Fruit fly (Drosophila melanogaster) whole organism, wandering third instar larva: ENCODE measurements around the gene SdhCL.
A peak's percentile ranks its signal among the peaks of the same experiment; 100 is the strongest.

Experiments
- Abd-B ChIP-seq: fragments of >200 bp; optimal IDR thresholded peaks from 2 replicates; lab custom pipeline; 2017; ENCODE audit warnings: missing biosample characterization, missing genetic modification characterization
- CG32264 ChIP-seq: fragments of 200-800 bp; sonication (Bioruptor generic); optimal IDR thresholded peaks from 2 replicates; lab custom pipeline; 2016; ENCODE audit warnings: missing biosample characterization, missing genetic modification characterization
- CG9705 ChIP-seq: fragments of 200-800 bp; sonication (Bioruptor generic); optimal IDR thresholded peaks from 2 replicates; lab custom pipeline; 2018; ENCODE audit warnings: missing biosample characterization, mild to moderate bottlenecking, missing genetic modification characterization
- Dfd ChIP-seq: fragments of >200 bp; optimal IDR thresholded peaks from 2 replicates; lab custom pipeline; 2017; ENCODE audit warnings: missing biosample characterization, missing genetic modification characterization
- HLH106 ChIP-seq: fragments of 200-800 bp; optimal IDR thresholded peaks from 3 replicates; lab custom pipeline; 2019; ENCODE audit warnings: missing biosample characterization, mild to moderate bottlenecking, missing genetic modification characterization, moderate library complexity
- Hnf4 ChIP-seq: fragments of 200-800 bp; sonication (Bioruptor generic); optimal IDR thresholded peaks from 2 replicates; lab custom pipeline; 2016; ENCODE audit warnings: missing biosample characterization, mild to moderate bottlenecking, missing genetic modification characterization
- Hr78 ChIP-seq: fragments of >200 bp; optimal IDR thresholded peaks from 2 replicates; lab custom pipeline; 2017; ENCODE audit warnings: missing biosample characterization, missing genetic modification characterization
- Jra ChIP-seq: sonication (Bioruptor generic); optimal IDR thresholded peaks from 2 replicates; lab custom pipeline; 2016; ENCODE audit warnings: missing biosample characterization, missing genetic modification characterization
- Mio ChIP-seq: sonication (Bioruptor generic); optimal IDR thresholded peaks from 2 replicates; lab custom pipeline; 2016; ENCODE audit warnings: missing biosample characterization, missing genetic modification characterization
- N ChIP-seq: fragments of >200 bp; optimal IDR thresholded peaks from 2 replicates; lab custom pipeline; 2018; ENCODE audit warnings: missing biosample characterization, missing external identifiers, missing genetic modification characterization
- Rel ChIP-seq, 2 experiments: fragments of 200-800 bp; sonication (Bioruptor generic) in 1 of 2; optimal IDR thresholded peaks; 2 replicates in 1 of 2; 3 replicates in 1 of 2; lab custom pipeline; 2016 to 2019; ENCODE audit warnings: mild to moderate bottlenecking in 2 of 2, missing biosample characterization in 2 of 2, missing genetic modification characterization in 2 of 2, moderate library complexity in 1 of 2
- Sp1 ChIP-seq: fragments of 200-800 bp; sonication (Bioruptor generic); optimal IDR thresholded peaks from 3 replicates; lab custom pipeline; 2019; ENCODE audit warnings: missing biosample characterization, mild to moderate bottlenecking, missing genetic modification characterization, moderate library complexity
- br ChIP-seq: fragments of 200-800 bp; sonication (Bioruptor generic); optimal IDR thresholded peaks from 2 replicates; lab custom pipeline; 2016; ENCODE audit warnings: missing biosample characterization, missing genetic modification characterization
- brk ChIP-seq: fragments of 200-800 bp; sonication (Bioruptor generic); optimal IDR thresholded peaks from 2 replicates; lab custom pipeline; 2016; ENCODE audit warnings: missing biosample characterization, mild to moderate bottlenecking, missing genetic modification characterization
- dl ChIP-seq, 2 experiments: fragments of 175-275, 200-275 bp in 1 of 2; fragments of 200-275 bp in 1 of 2; sonication (Bioruptor generic); optimal IDR thresholded peaks; lab custom pipeline; 2018; ENCODE audit warnings: mild to moderate bottlenecking in 2 of 2, missing biosample characterization in 2 of 2, missing genetic modification characterization in 2 of 2, moderate library complexity in 2 of 2; ENCODE audit not compliant: partially characterized antibody in 2 of 2, insufficient read depth in 1 of 2
- dmrt93B ChIP-seq: fragments of 200-800 bp; sonication (Bioruptor generic); optimal IDR thresholded peaks from 2 replicates; lab custom pipeline; 2018; ENCODE audit warnings: missing biosample characterization, mild to moderate bottlenecking, missing genetic modification characterization
- ey ChIP-seq: fragments of 200-800 bp; sonication (Bioruptor generic); optimal IDR thresholded peaks from 2 replicates; lab custom pipeline; 2016; ENCODE audit warnings: missing biosample characterization, missing genetic modification characterization
- foxo ChIP-seq, 2 experiments: fragments of 200-800 bp; sonication (Bioruptor generic); optimal IDR thresholded peaks; 2 replicates in 1 of 2; 3 replicates in 1 of 2; lab custom pipeline; 2016 to 2017; ENCODE audit warnings: missing biosample characterization in 2 of 2, missing genetic modification characterization in 2 of 2
- fru ChIP-seq: fragments of 200-800 bp; sonication (Bioruptor generic); optimal IDR thresholded peaks from 3 replicates; lab custom pipeline; 2016; ENCODE audit warnings: missing biosample characterization, mild to moderate bottlenecking, missing genetic modification characterization
- lola ChIP-seq: fragments of >200 bp; optimal IDR thresholded peaks from 2 replicates; lab custom pipeline; 2017; ENCODE audit warnings: missing biosample characterization, missing genetic modification characterization
- pan ChIP-seq: fragments of >200 bp; optimal IDR thresholded peaks from 2 replicates; lab custom pipeline; 2017
- psq ChIP-seq: fragments of 200-800 bp; sonication (Bioruptor generic); optimal IDR thresholded peaks from 3 replicates; lab custom pipeline; 2017; ENCODE audit warnings: missing biosample characterization, mild to moderate bottlenecking, missing genetic modification characterization, moderate library complexity
- rgr ChIP-seq: fragments of 200-800 bp; sonication (Bioruptor generic); optimal IDR thresholded peaks from 3 replicates; lab custom pipeline; 2016; ENCODE audit warnings: missing biosample characterization, mild to moderate bottlenecking, missing genetic modification characterization
- tai ChIP-seq: sonication (Bioruptor generic); optimal IDR thresholded peaks from 2 replicates; lab custom pipeline; 2016; ENCODE audit warnings: missing biosample characterization, missing genetic modification characterization
- usp ChIP-seq: fragments of >200 bp; optimal IDR thresholded peaks from 2 replicates; lab custom pipeline; 2017; ENCODE audit warnings: missing biosample characterization, missing genetic modification characterization

The SdhCL gene

dm6 chr3R:11136877-11137276 is 21.4 kb upstream of the SdhCL start, which contains the start of gene mAcon2:
mAcon2 (plus strand) TSS chr3R:11137177.
- TF ChIP-seq usp (GFP tag; lab: Kevin White, UChicago) (no peak), brk (no peak), Sp1 (GFP tag; lab: Kevin White, UChicago) (no peak), ey (no peak), Rel (GFP tag; optimal IDR thresholded peaks at IDR 0.05; lab: Kevin White, UChicago) (no peak), Rel (tag; optimal IDR thresholded peaks at IDR 0.05; lab: Kevin White, UChicago) (no peak), lola (no peak), Hr78 (GFP tag; lab: Kevin White, UChicago) (no peak), Hnf4 (GFP tag; lab: Kevin White, UChicago) (no peak), tai (GFP tag; lab: Kevin White, UChicago) (no peak), Abd-B (GFP tag; lab: Kevin White, UChicago) (no peak), br (no peak), psq (GFP tag; lab: Kevin White, UChicago) (no peak), rgr (no peak), CG9705 (GFP tag; lab: Kevin White, UChicago) (no peak), HLH106 (tag; lab: Kevin White, UChicago) (no peak), Mio (GFP tag; lab: Kevin White, UChicago) (no peak), pan (lab: Kevin White, UChicago) (no peak), CG32264 (GFP tag; lab: Kevin White, UChicago) (no peak)

- TF ChIP-seq Sp1 (GFP tag; lab: Kevin White, UChicago) = no peak
Measured at dm6 chr3R:11128116-11128626, 12.7 kb upstream of the SdhCL start, which contains the start of gene Ugt35C1. Ugt35C1 (minus strand) TSS chr3R:11128328.

- TF ChIP-seq Rel (GFP tag; optimal IDR thresholded peaks at IDR 0.05; lab: Kevin White, UChicago) (no peak), Rel (tag; optimal IDR thresholded peaks at IDR 0.05; lab: Kevin White, UChicago) (peak; percentile 68), fru (GFP tag; lab: Kevin White, UChicago) (peak; percentile 63), Jra (GFP tag; lab: Kevin White, UChicago) (no peak), Dfd (GFP tag; lab: Kevin White, UChicago) (no peak)
- TF ChIP-seq, all 38 proteins: peak for 2
Measured at dm6 chr3R:11126383-11126782, 10.9 kb upstream of the SdhCL start.

dm6 chr3R:11088120-11088519 is 27.4 kb downstream of the SdhCL start, which contains the start of gene CG43449:
CG43449 (plus strand) TSS chr3R:11088420.
- TF ChIP-seq dl (GFP tag; optimal IDR thresholded peaks at IDR 0.05; lab: Kevin White, UChicago; ENCODE audit: insufficient read depth in 1 of 2, partially characterized antibody in 2 of 2) (no peak), Sp1 (GFP tag; lab: Kevin White, UChicago) (no peak)

dm6 chr3R:11081701-11082100 is 33.8 kb downstream of the SdhCL start:
- TF ChIP-seq N (GFP tag; lab: Kevin White, UChicago) (no peak), lola (no peak), psq (GFP tag; lab: Kevin White, UChicago) (no peak), br (no peak), Sp1 (GFP tag; lab: Kevin White, UChicago) (no peak), foxo (GFP tag; optimal IDR thresholded peaks at IDR 0.05; lab: Kevin White, UChicago) (no peak), brk (no peak), Mio (GFP tag; lab: Kevin White, UChicago) (no peak), Abd-B (GFP tag; lab: Kevin White, UChicago) (no peak), CG32264 (GFP tag; lab: Kevin White, UChicago) (no peak), dmrt93B (GFP tag; lab: Kevin White, UChicago) (no peak), HLH106 (tag; lab: Kevin White, UChicago) (no peak)
